Worm (Caenorhabditis elegans) whole organism, L4 larva: ENCODE results near the gene F45D3.2.

Experiments
- ZK546.5 ChIP-seq, 2 experiments: sonication (generic microtip); optimal IDR thresholded peaks; 2 replicates each; lab custom pipeline; 2017; ENCODE audit warnings: missing biosample characterization in 2 of 2, missing genetic modification characterization in 2 of 2
- ceh-44 ChIP-seq: fragments of 200-800 bp; sonication (Bioruptor generic); IDR thresholded peaks from 2 replicates; pipeline ENCODE4 v1.3.6; 2022; ENCODE audit warnings: missing genetic modification reagents, missing genetic modification characterization, missing compliant biosample characterization
- dmd-6 ChIP-seq: fragments of 200-800 bp; sonication (Bioruptor generic); IDR thresholded peaks from 2 replicates; pipeline ENCODE4 v1.3.6; 2022; ENCODE audit warnings: missing genetic modification reagents, missing genetic modification characterization, missing compliant biosample characterization
- dmd-9 ChIP-seq: fragments of 200-800 bp; sonication (Bioruptor generic); IDR thresholded peaks from 2 replicates; pipeline ENCODE4 v1.3.6; 2022; ENCODE audit warnings: missing genetic modification reagents, missing genetic modification characterization, missing compliant biosample characterization
- lin-39 ChIP-seq: fragments of 150-350 bp; optimal IDR thresholded peaks from 2 replicates; lab custom pipeline; 2014; ENCODE audit warnings: missing biosample characterization, missing genetic modification reagents, missing genetic modification characterization
- lir-3 ChIP-seq: sonication (generic microtip); optimal IDR thresholded peaks from 2 replicates; lab custom pipeline; 2016; ENCODE audit warnings: mild to moderate bottlenecking, missing genetic modification characterization, missing compliant biosample characterization
- madf-5 ChIP-seq, 2 experiments: fragments of 200-800 bp; sonication (Bioruptor generic); IDR thresholded peaks; 2 replicates each; pipeline ENCODE4 v1.3.6; 2022; ENCODE audit warnings: missing compliant biosample characterization in 2 of 2, missing genetic modification characterization in 2 of 2
- mes-2 ChIP-seq: sonication (generic microtip); optimal IDR thresholded peaks from 2 replicates; lab custom pipeline; 2016; ENCODE audit warnings: missing genotype, mild to moderate bottlenecking, missing genetic modification characterization, missing compliant biosample characterization; ENCODE audit not compliant: poor library complexity, severe bottlenecking
- nhr-11 ChIP-seq: fragments of 150-350 bp; optimal IDR thresholded peaks from 2 replicates; lab custom pipeline; 2014; ENCODE audit warnings: missing biosample characterization, missing genetic modification characterization
- pha-4 ChIP-seq, 2 experiments: fragments of 150-350 bp in 1 of 2; fragments of 200-800 bp in 1 of 2; sonication (Bioruptor generic) in 1 of 2; IDR thresholded peaks in 1 of 2; optimal IDR thresholded peaks in 1 of 2; 2 replicates each; pipeline versions ENCODE4 v1.3.6 to Lab custom; 2014 to 2022; ENCODE audit warnings: missing genetic modification characterization in 2 of 2, missing genetic modification reagents in 2 of 2, missing biosample characterization in 1 of 2, missing compliant biosample characterization in 1 of 2
- pqm-1 ChIP-seq: sonication (generic microtip); optimal IDR thresholded peaks from 2 replicates; lab custom pipeline; 2017; ENCODE audit warnings: missing biosample characterization, missing genetic modification characterization
- unc-39 ChIP-seq: sonication (generic microtip); optimal IDR thresholded peaks from 2 replicates; lab custom pipeline; 2017; ENCODE audit warnings: missing biosample characterization, missing genetic modification characterization
- zag-1 ChIP-seq: fragments of 150-350 bp; optimal IDR thresholded peaks from 2 replicates; lab custom pipeline; 2014; ENCODE audit warnings: missing biosample characterization, missing genetic modification characterization

ce11 chrV:12530129-12530528 is 10.7 kb upstream of the F45D3.2 start:
- TF ChIP-seq zag-1 (tag; lab: Kevin White, UChicago) (no peak), madf-5 (GFP tag; IDR thresholded peaks at IDR 0.05; lab: Robert Waterston, UW) (no peak), mes-2 (tag; lab: Kevin White, UChicago) (no peak), lir-3 (tag; lab: Kevin White, UChicago) (no peak), pqm-1 (tag; lab: Kevin White, UChicago) (no peak), pha-4 (GFP tag; IDR thresholded peaks at IDR 0.05; lab: Robert Waterston, UW) (no peak), pha-4 (tag; optimal IDR thresholded peaks at IDR 0.05; lab: Kevin White, UChicago) (no peak), ceh-44 (GFP tag; lab: Robert Waterston, UW) (no peak), nhr-11 (tag; lab: Kevin White, UChicago) (no peak), unc-39 (tag; lab: Kevin White, UChicago) (no peak), dmd-9 (no peak), dmd-6 (GFP tag; lab: Robert Waterston, UW) (no peak), lin-39 (tag; lab: Kevin White, UChicago) (no peak), ZK546.5 (tag; optimal IDR thresholded peaks at IDR 0.05; lab: Kevin White, UChicago) (no peak)
